Fruit fly (Drosophila melanogaster) whole organism: ENCODE data around the gene slmo.

Experiments
- CG8478 ChIP-seq: fragments of >200 bp; optimal IDR thresholded peaks from 2 replicates; lab custom pipeline; 2018; ENCODE audit warnings: inconsistent platforms
- Dll ChIP-seq: fragments of >200 bp; optimal IDR thresholded peaks from 2 replicates; lab custom pipeline; 2017
- EcR ChIP-seq, 2 experiments: fragments of >200 bp; optimal IDR thresholded peaks; 2 replicates each; lab custom pipeline; 2017; ENCODE audit warnings: missing biosample characterization in 2 of 2, missing genetic modification characterization in 2 of 2, missing genetic modification reagents in 2 of 2
- pan ChIP-seq: fragments of >200 bp; optimal IDR thresholded peaks from 2 replicates; lab custom pipeline; 2017
- psq ChIP-seq: fragments of >200 bp; optimal IDR thresholded peaks from 2 replicates; lab custom pipeline; 2017
- usp ChIP-seq: fragments of >200 bp; optimal IDR thresholded peaks from 2 replicates; lab custom pipeline; 2017; ENCODE audit warnings: missing biosample characterization, missing genetic modification characterization, mixed read lengths

- TF ChIP-seq usp (GFP tag; lab: Kevin White, UChicago) = no peak
- TF ChIP-seq pan (lab: Kevin White, UChicago) = no peak
- TF ChIP-seq Dll (lab: Kevin White, UChicago) = no peak
- no peak for TF ChIP-seq CG8478 (lab: Kevin White, UChicago)
- no peak for TF ChIP-seq EcR (GFP tag; optimal IDR thresholded peaks at IDR 0.05; lab: Kevin White, UChicago)
- TF ChIP-seq psq (lab: Kevin White, UChicago) = no peak
Observed at dm6 chr2L:6037830-6038229, 10.7 kb downstream of the slmo start, which contains the start of the genes CG9117 and CG31643.
